Worm (Caenorhabditis elegans) whole organism, L4/young adult: ENCODE measurements around the gene plk-3.

Experiments used
- W03F9.2 ChIP-seq: fragments of 150-350 bp; optimal IDR thresholded peaks from 2 replicates; lab custom pipeline; 2014; ENCODE audit warnings: missing biosample characterization, missing genetic modification characterization
- dao-5 ChIP-seq: sonication (generic microtip); optimal IDR thresholded peaks from 2 replicates; lab custom pipeline; 2016; ENCODE audit warnings: missing genotype, missing genetic modification characterization, moderate library complexity, missing compliant biosample characterization

DNA sequence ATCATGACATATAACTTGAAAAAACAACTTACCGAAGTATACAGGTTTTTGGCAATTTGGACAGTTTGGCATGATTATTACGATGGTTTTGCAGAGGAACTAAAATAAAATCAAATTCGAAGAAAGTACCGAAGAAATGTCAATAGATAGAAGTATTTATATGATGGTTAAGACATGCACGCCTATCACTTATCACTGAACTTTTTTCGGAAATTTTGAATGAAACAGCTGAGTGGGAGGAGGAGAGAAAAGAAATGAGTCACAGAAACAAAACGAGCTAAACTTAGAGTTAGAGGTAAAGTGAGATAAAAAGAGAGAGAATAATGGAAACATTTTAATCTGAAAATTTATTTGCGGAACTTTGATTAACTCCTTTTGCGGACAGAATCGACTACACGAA is 27.8 kb downstream of the plk-3 start, which contains the start of gene valv-1:
- TF ChIP-seq W03F9.2 (tag; lab: Kevin White, UChicago) (no peak), dao-5 (no peak)
